Worm (Caenorhabditis elegans) whole organism, early embryonic: ENCODE data around the gene E02H9.9.

Source experiments
- B0310.2 ChIP-seq: sonication (generic microtip); optimal IDR thresholded peaks from 2 replicates; lab custom pipeline; 2016; ENCODE audit warnings: mild to moderate bottlenecking, missing genetic modification characterization, missing compliant biosample characterization
- F13C5.2 ChIP-seq: sonication (generic microtip); optimal IDR thresholded peaks from 2 replicates; lab custom pipeline; 2017; ENCODE audit warnings: mild to moderate bottlenecking, missing genetic modification characterization, inconsistent platforms, missing compliant biosample characterization
- aly-1 ChIP-seq: sonication (generic microtip); optimal IDR thresholded peaks from 2 replicates; lab custom pipeline; 2016; ENCODE audit warnings: missing genetic modification characterization, missing compliant biosample characterization
- ama-1 ChIP-seq: fragments of 150-350 bp; optimal IDR thresholded peaks from 2 replicates; lab custom pipeline; 2014
- ceh-13 ChIP-seq: fragments of 200-800 bp; sonication (Bioruptor generic); optimal IDR thresholded peaks from 2 replicates; lab custom pipeline; 2018; ENCODE audit warnings: mild to moderate bottlenecking, missing genetic modification characterization, missing compliant biosample characterization
- ceh-36 ChIP-seq: sonication (generic microtip); optimal IDR thresholded peaks from 2 replicates; lab custom pipeline; 2016; ENCODE audit warnings: missing genetic modification characterization, inconsistent platforms, missing compliant biosample characterization
- flt-1 ChIP-seq: fragments of 200-800 bp; sonication (Bioruptor generic); IDR thresholded peaks from 2 replicates; pipeline ENCODE4 v1.3.6; 2022; ENCODE audit warnings: missing genetic modification characterization, missing compliant biosample characterization
- hmbx-1 ChIP-seq: sonication (generic microtip); optimal IDR thresholded peaks from 2 replicates; lab custom pipeline; 2016; ENCODE audit warnings: mild to moderate bottlenecking, missing genetic modification characterization, missing compliant biosample characterization
- hmg-4 ChIP-seq: fragments of 200-800 bp; sonication (Bioruptor generic); optimal IDR thresholded peaks from 2 replicates; lab custom pipeline; 2018; ENCODE audit warnings: mild to moderate bottlenecking, missing genetic modification characterization, missing compliant biosample characterization
- hnd-1 ChIP-seq: sonication (generic microtip); optimal IDR thresholded peaks from 2 replicates; lab custom pipeline; 2016; ENCODE audit warnings: missing genetic modification characterization, missing compliant biosample characterization
- scrt-1 ChIP-seq: fragments of 200-800 bp; sonication (Bioruptor generic); IDR thresholded peaks from 2 replicates; pipeline ENCODE4 v1.3.6; 2022; ENCODE audit warnings: missing genetic modification characterization, missing compliant biosample characterization
- sea-1 ChIP-seq: fragments of 200-800 bp; sonication (Bioruptor generic); conservative IDR thresholded peaks from 2 replicates; pipeline ENCODE4 v1.3.6; 2022; ENCODE audit warnings: missing genetic modification characterization, missing compliant biosample characterization
- tbx-11 ChIP-seq: fragments of 200-800 bp; sonication (Bioruptor generic); IDR thresholded peaks from 2 replicates; pipeline ENCODE4 v1.3.6; 2022; ENCODE audit warnings: missing genetic modification characterization, missing compliant biosample characterization

- TF ChIP-seq ama-1, result no peak
- TF ChIP-seq scrt-1 (GFP tag; lab: Robert Waterston, UW), result no peak
- no peak for TF ChIP-seq F13C5.2 (tag; lab: Kevin White, UChicago)
- no peak for TF ChIP-seq flt-1
- TF ChIP-seq ceh-13 (GFP tag; lab: Kevin White, UChicago), result no peak
- no peak for TF ChIP-seq B0310.2 (tag; lab: Kevin White, UChicago)
- no peak for TF ChIP-seq sea-1 (GFP tag; lab: Robert Waterston, UW)
- no peak for TF ChIP-seq aly-1 (tag; lab: Kevin White, UChicago)
- no peak for TF ChIP-seq tbx-11 (GFP tag; lab: Robert Waterston, UW)
- no peak for TF ChIP-seq hmg-4 (GFP tag; lab: Kevin White, UChicago)
- TF ChIP-seq hnd-1 (tag; lab: Kevin White, UChicago), result no peak
- TF ChIP-seq ceh-36 (tag; lab: Kevin White, UChicago), result no peak
- no peak for TF ChIP-seq hmbx-1 (tag; lab: Kevin White, UChicago)
Observed at ce11 chrIII:2468202-2468601, at the start of gene E02H9.9, which contains the start of gene E02H9.1.
